Fruit fly (Drosophila melanogaster): ENCODE results near the gene Uqcc1.

Gene Uqcc1

dm6 chr3L:6999993-7000392 lies 42.1 kb upstream of the Uqcc1 start (continued):
- no peak for TF ChIP-seq cg (GFP tag; optimal IDR thresholded peaks at IDR 0.05)
- peak; percentile 38 for TF ChIP-seq lab (GFP tag; optimal IDR thresholded peaks at IDR 0.05)
- TF ChIP-seq HLH4C (GFP tag; IDR thresholded peaks at IDR 0.05; ENCODE audit: partially characterized antibody): no peak
- peak; percentile 45 for TF ChIP-seq CG2678 (tag; optimal IDR thresholded peaks at IDR 0.05)
- no peak for TF ChIP-seq CG32532 (GFP tag; IDR thresholded peaks at IDR 0.05)
- TF ChIP-seq CG9215 (GFP tag; IDR thresholded peaks at IDR 0.05): no peak
- TF ChIP-seq CG12769 (tag; optimal IDR thresholded peaks at IDR 0.05): peak; percentile 27
- TF ChIP-seq CG10979 (tag; optimal IDR thresholded peaks at IDR 0.05): no peak
- no peak for TF ChIP-seq Aef1 (GFP tag; IDR thresholded peaks at IDR 0.05)
- TF ChIP-seq CG8290 (GFP tag; optimal IDR thresholded peaks at IDR 0.05): no peak
- peak in 1 of 2 experiments; percentile 3 for TF ChIP-seq CG8290 (tag; optimal IDR thresholded peaks at IDR 0.05)
- peak; percentile 20 for TF ChIP-seq Asciz (GFP tag; optimal IDR thresholded peaks at IDR 0.05)
- TF ChIP-seq wek (GFP tag; optimal IDR thresholded peaks at IDR 0.05): peak; percentile 17
- no peak for TF ChIP-seq peb (GFP tag; IDR thresholded peaks at IDR 0.05)
- TF ChIP-seq Atf6 (GFP tag; IDR thresholded peaks at IDR 0.05): no peak
- TF ChIP-seq dmrt99B (tag; optimal IDR thresholded peaks at IDR 0.05): peak; percentile 31
- no peak for TF ChIP-seq pita (GFP tag; optimal IDR thresholded peaks at IDR 0.05)
- TF ChIP-seq CG33213 (GFP tag; optimal IDR thresholded peaks at IDR 0.05): no peak
- no peak for TF ChIP-seq CG13894 (tag; optimal IDR thresholded peaks at IDR 0.05)
- TF ChIP-seq CG8281 (tag; optimal IDR thresholded peaks at IDR 0.05): no peak
- no peak for TF ChIP-seq Hand (GFP tag; optimal IDR thresholded peaks at IDR 0.05)
- TF ChIP-seq CG14014 (GFP tag; IDR thresholded peaks at IDR 0.05): no peak
- TF ChIP-seq Gsc (GFP tag; IDR thresholded peaks at IDR 0.05): no peak
- TF ChIP-seq Awh (GFP tag; IDR thresholded peaks at IDR 0.05): 0 out of 2 replicates have a peak, but pooled peaks have one; percentile 26
- no peak for TF ChIP-seq NK7.1 (GFP tag; optimal IDR thresholded peaks at IDR 0.05)
- no peak for TF ChIP-seq slbo (GFP tag; IDR thresholded peaks at IDR 0.05)
- no peak for TF ChIP-seq sna (GFP tag; IDR thresholded peaks at IDR 0.05; ENCODE audit: partially characterized antibody)
- no peak for TF ChIP-seq CG10267 (tag; optimal IDR thresholded peaks at IDR 0.05)
- TF ChIP-seq ttk (GFP tag; IDR thresholded peaks at IDR 0.05): no peak
- TF ChIP-seq CG15011 (GFP tag; optimal IDR thresholded peaks at IDR 0.05): no peak
- peak; percentile 24 for TF ChIP-seq CG15269 (tag; optimal IDR thresholded peaks at IDR 0.05)
- TF ChIP-seq Dad (GFP tag; optimal IDR thresholded peaks at IDR 0.05): no peak
- TF ChIP-seq Pdp1 (GFP tag; optimal IDR thresholded peaks at IDR 0.05): no peak
- 0 out of 2 replicates have a peak, but pooled peaks have one; percentile 36 for TF ChIP-seq seq (GFP tag; IDR thresholded peaks at IDR 0.05)
- TF ChIP-seq Ets65A (GFP tag): no peak
- TF ChIP-seq chm (GFP tag; IDR thresholded peaks at IDR 0.05): no peak
- TF ChIP-seq sqz (GFP tag; optimal IDR thresholded peaks at IDR 0.05): no peak
- TF ChIP-seq Myb (GFP tag; optimal IDR thresholded peaks at IDR 0.05): no peak
- TF ChIP-seq sens (GFP tag): peak; percentile 54
- no peak for TF ChIP-seq E2f2 (GFP tag; IDR thresholded peaks at IDR 0.05)
- TF ChIP-seq D (optimal IDR thresholded peaks at IDR 0.05): no peak
- no peak for TF ChIP-seq D (GFP tag; optimal IDR thresholded peaks at IDR 0.05)
- TF ChIP-seq gcm (GFP tag; optimal IDR thresholded peaks at IDR 0.05): no peak
- peak; percentile 40 for TF ChIP-seq CG12071 (GFP tag; optimal IDR thresholded peaks at IDR 0.05)
- TF ChIP-seq klu (GFP tag; IDR thresholded peaks at IDR 0.05): no peak
- TF ChIP-seq CG12391 (tag; optimal IDR thresholded peaks at IDR 0.05): no peak
- TF ChIP-seq CG13296 (GFP tag; optimal IDR thresholded peaks at IDR 0.05): peak; percentile 14
- peak; percentile 14 for TF ChIP-seq scrt (GFP tag; optimal IDR thresholded peaks at IDR 0.05)
- TF ChIP-seq al (GFP tag; IDR thresholded peaks at IDR 0.05): no peak
